Fruit fly (Drosophila melanogaster): ENCODE data around the gene Axn.

The Axn gene

DNA sequence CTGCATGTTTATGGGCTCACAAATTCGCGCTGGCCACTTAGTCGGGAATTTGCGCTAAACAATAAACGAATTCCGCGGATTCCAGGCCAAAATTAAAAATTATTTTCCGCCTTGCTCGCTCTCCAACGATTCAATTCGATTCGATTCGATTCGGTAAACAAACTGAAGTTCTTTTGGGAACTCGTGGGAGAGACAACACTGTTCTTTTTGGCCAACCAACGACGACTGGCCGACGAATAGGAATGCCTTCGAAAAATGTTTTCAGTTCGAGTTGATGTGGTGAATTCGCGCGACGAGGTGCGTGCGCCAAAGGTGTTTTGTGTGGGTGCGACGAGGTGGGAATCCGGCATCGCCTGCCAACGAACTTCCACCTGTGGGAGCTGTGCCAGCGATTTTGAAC lies 29.3 kb downstream of the Axn start, which contains the start of gene CG15528:
Gene CG15528, minus strand, starts transcription at position 180 of the 400 bp plus-strand sequence.
- TF ChIP-seq ash1 (GFP tag; optimal IDR thresholded peaks at IDR 0.05) (no peak), Atf6 (GFP tag; IDR thresholded peaks at IDR 0.05) (peak; percentile 16; the same call in 1 of the 2 replicates), CG7357 (GFP tag; IDR thresholded peaks at IDR 0.05) (no peak), CG8290 (GFP tag; optimal IDR thresholded peaks at IDR 0.05) (no peak), CG8290 (tag; optimal IDR thresholded peaks at IDR 0.05) (peak in 1 of 2 experiments; percentile 4), sr (GFP tag; IDR thresholded peaks at IDR 0.05) (peak; percentile 58; the same call in 2 of the 3 replicates), CG12769 (tag; optimal IDR thresholded peaks at IDR 0.05) (peak; percentile 43), CG10543 (GFP tag; optimal IDR thresholded peaks at IDR 0.05) (peak; percentile 1), bbx (GFP tag; IDR thresholded peaks at IDR 0.05; ENCODE audit: partially characterized antibody) (peak; percentile 18; the same call in 1 of the 2 replicates), chinmo (GFP tag; IDR thresholded peaks at IDR 0.05; ENCODE audit: partially characterized antibody) (0 out of 4 replicates have a peak, but pooled peaks have one; percentile 41), sd (tag; optimal IDR thresholded peaks at IDR 0.05) (peak; percentile 88), CG12219 (GFP tag; optimal IDR thresholded peaks at IDR 0.05) (no peak), CG18599 (GFP tag; optimal IDR thresholded peaks at IDR 0.05) (no peak), bowl (GFP tag; IDR thresholded peaks at IDR 0.05) (no peak), Blimp-1 (GFP tag; optimal IDR thresholded peaks at IDR 0.05) (no peak), CG7987 (GFP tag; optimal IDR thresholded peaks at IDR 0.05) (peak; percentile 12), CG7745 (tag; optimal IDR thresholded peaks at IDR 0.05) (no peak), Elba2 (GFP tag; optimal IDR thresholded peaks at IDR 0.05) (no peak), Scr (GFP tag; IDR thresholded peaks at IDR 0.05; ENCODE audit: partially characterized antibody) (0 out of 2 replicates have a peak, but pooled peaks have one; percentile 5), Ets65A (GFP tag) (peak; percentile 70), Deaf1 (tag; optimal IDR thresholded peaks at IDR 0.05) (peak; percentile 71), CG32532 (GFP tag; IDR thresholded peaks at IDR 0.05) (0 out of 2 replicates have a peak, but pooled peaks have one; percentile 7)

DNA sequence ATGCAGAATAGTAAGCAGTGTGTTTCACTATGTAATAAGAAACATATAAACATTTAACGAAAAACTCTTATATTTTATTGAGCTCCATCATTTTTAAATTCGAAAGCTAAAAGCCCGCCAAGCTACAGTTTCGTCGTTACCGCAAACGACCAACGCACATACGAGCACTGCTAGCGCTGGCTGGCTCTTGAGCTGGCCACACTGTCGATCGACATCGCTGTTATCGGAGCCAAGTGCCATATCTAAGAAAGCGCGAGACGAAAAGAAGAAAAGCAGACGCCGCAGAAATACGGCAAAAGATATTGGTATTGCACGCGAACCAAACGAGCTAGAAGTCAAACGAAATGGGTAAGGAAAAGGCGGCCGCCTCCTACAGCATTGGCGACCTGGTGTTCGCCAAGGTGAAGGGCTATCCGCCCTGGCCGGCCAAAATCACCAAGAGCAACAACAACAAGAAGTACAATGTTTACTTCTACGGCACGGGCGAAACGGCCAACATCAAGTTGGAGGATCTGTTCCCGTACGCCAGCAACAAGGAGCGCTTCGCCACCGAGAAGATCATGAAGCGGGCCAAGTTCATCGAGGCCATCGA lies 29.9 kb downstream of the Axn start, which contains the start of gene Jasper:
Gene Jasper, plus strand, starts transcription at position 60 of the 592 bp plus-strand sequence.
- peak; percentile 7 for TF ChIP-seq CG12391 (tag; optimal IDR thresholded peaks at IDR 0.05)
- peak; percentile 60 for TF ChIP-seq abd-A (tag; optimal IDR thresholded peaks at IDR 0.05)
- no peak for TF ChIP-seq CG17802 (tag; optimal IDR thresholded peaks at IDR 0.05)
- peak; percentile 23 for TF ChIP-seq B-H2 (GFP tag; optimal IDR thresholded peaks at IDR 0.05)
- peak; percentile 68 for TF ChIP-seq CG14710 (tag; optimal IDR thresholded peaks at IDR 0.05)
- peak; percentile 16 for TF ChIP-seq grau (tag; optimal IDR thresholded peaks at IDR 0.05)
- peak in 1 of 2 experiments; percentile 24 for TF ChIP-seq chif (GFP tag; optimal IDR thresholded peaks at IDR 0.05)
- TF ChIP-seq E2f2 (GFP tag; IDR thresholded peaks at IDR 0.05), result peak; percentile 100
- TF ChIP-seq MTF-1 (GFP tag; optimal IDR thresholded peaks at IDR 0.05; ENCODE audit: borderline replicate concordance), result no peak
- TF ChIP-seq crc (GFP tag; optimal IDR thresholded peaks at IDR 0.05), result no peak
- TF ChIP-seq CG10267 (tag; optimal IDR thresholded peaks at IDR 0.05), result peak; percentile 60
- TF ChIP-seq psq (GFP tag; optimal IDR thresholded peaks at IDR 0.05), result no peak
- TF ChIP-seq MESR4 (GFP tag; optimal IDR thresholded peaks at IDR 0.05), result peak; percentile 83
- peak; percentile 95 for TF ChIP-seq Dref (GFP tag; IDR thresholded peaks at IDR 0.05)
- TF ChIP-seq CG34422 (GFP tag; IDR thresholded peaks at IDR 0.05), result peak; percentile 67; the same call in 1 of the 3 replicates
- peak; percentile 29 for TF ChIP-seq nerfin-1 (tag; optimal IDR thresholded peaks at IDR 0.05)
- peak; percentile 84 for TF ChIP-seq Ets97D (GFP tag; optimal IDR thresholded peaks at IDR 0.05)
- TF ChIP-seq CG4360 (GFP tag; IDR thresholded peaks at IDR 0.05), result peak; percentile 88
- peak in 1 of 2 experiments; percentile 86 for TF ChIP-seq Pdp1 (GFP tag; optimal IDR thresholded peaks at IDR 0.05)
- TF ChIP-seq CG1792 (GFP tag; optimal IDR thresholded peaks at IDR 0.05), result peak; percentile 11
- TF ChIP-seq Bdp1 (GFP tag; optimal IDR thresholded peaks at IDR 0.05), result peak; percentile 5
- no peak for TF ChIP-seq CG14667 (GFP tag; IDR thresholded peaks at IDR 0.05)
- TF ChIP-seq Oli (tag; optimal IDR thresholded peaks at IDR 0.05), result no peak
- no peak for TF ChIP-seq prd (optimal IDR thresholded peaks at IDR 0.05)
- 0 out of 3 replicates have a peak, but pooled peaks have one; percentile 12 for TF ChIP-seq prd (GFP tag; IDR thresholded peaks at IDR 0.05)
- TF ChIP-seq lilli (GFP tag; optimal IDR thresholded peaks at IDR 0.05), result peak; percentile 53
- no peak for TF ChIP-seq fd96Cb (tag; optimal IDR thresholded peaks at IDR 0.05)

All from whole organism, embryonic.